Worm (Caenorhabditis elegans): ENCODE measurements around the gene Y51H7C.8.

Gene Y51H7C.8

DNA sequence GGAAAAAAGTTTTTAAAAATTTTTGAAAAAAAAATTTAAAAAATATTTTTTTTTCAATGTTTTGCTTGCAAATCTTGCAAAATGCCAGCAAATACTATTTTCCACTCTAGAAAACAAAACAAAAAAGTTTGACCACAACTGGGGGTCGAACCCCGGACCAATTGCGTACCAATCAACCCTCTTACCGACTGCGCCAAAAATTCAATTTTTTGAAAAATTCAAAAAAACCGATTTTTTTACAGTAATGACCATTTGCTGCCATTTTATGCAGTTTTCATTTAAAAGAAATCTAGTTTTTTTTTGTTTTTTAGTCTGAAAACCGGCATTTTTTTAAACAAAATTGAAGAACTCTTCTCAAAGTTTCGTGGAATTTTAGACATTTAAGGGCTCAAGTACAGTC lies 39.2 kb upstream of the Y51H7C.8 start:
- TF ChIP-seq ceh-82 (tag; optimal IDR thresholded peaks at IDR 0.05) (no peak), sem-4 (tag; optimal IDR thresholded peaks at IDR 0.05) (no peak), nhr-12 (tag; optimal IDR thresholded peaks at IDR 0.05) (no peak), crh-2 (tag; optimal IDR thresholded peaks at IDR 0.05) (no peak), mab-5 (tag; optimal IDR thresholded peaks at IDR 0.05) (no peak), nhr-129 (tag; optimal IDR thresholded peaks at IDR 0.05) (no peak), peb-1 (tag; optimal IDR thresholded peaks at IDR 0.05) (no peak), ama-1 (optimal IDR thresholded peaks at IDR 0.05) (no peak), nhr-25 (tag; optimal IDR thresholded peaks at IDR 0.05) (no peak), mdl-1 (tag; optimal IDR thresholded peaks at IDR 0.05) (no peak), elt-1 (tag; optimal IDR thresholded peaks at IDR 0.05) (no peak), aly-2 (tag; optimal IDR thresholded peaks at IDR 0.05) (no peak), snpc-4 (tag; optimal IDR thresholded peaks at IDR 0.05) (no peak), lin-11 (tag; optimal IDR thresholded peaks at IDR 0.05) (no peak), ZK546.5 (tag; optimal IDR thresholded peaks at IDR 0.05) (no peak), nhr-77 (tag; optimal IDR thresholded peaks at IDR 0.05) (no peak), blmp-1 (tag; optimal IDR thresholded peaks at IDR 0.05; ENCODE audit: insufficient read depth) (no peak)

DNA sequence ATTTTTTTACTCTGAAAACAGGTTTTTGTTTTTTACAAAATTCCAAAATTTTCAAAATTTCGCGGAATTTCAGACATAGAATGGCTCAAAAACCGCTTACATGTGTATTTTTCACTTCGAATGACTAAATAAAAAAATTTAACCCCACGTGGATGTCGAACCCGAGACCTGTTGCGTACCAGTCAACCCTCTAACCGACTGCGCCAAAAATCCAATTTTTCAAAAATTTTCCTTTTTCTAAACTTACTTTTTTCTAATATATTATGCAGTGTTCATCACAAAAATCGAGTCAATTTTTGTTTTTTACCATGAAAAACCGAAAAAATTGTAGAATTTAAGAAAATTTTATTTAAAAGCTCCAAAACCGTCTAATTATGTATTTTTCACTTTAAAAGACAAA lies 35.6 kb upstream of the Y51H7C.8 start:
- TF ChIP-seq egl-27 (tag; optimal IDR thresholded peaks at IDR 0.05) (no peak), ceh-82 (tag; optimal IDR thresholded peaks at IDR 0.05) (no peak), elt-1 (tag; optimal IDR thresholded peaks at IDR 0.05) (no peak), gmeb-1 (tag; optimal IDR thresholded peaks at IDR 0.05) (no peak), elt-3 (tag; optimal IDR thresholded peaks at IDR 0.05) (no peak), ceh-16 (tag; optimal IDR thresholded peaks at IDR 0.05) (no peak), nhr-237 (tag; optimal IDR thresholded peaks at IDR 0.05) (no peak), snpc-4 (tag; optimal IDR thresholded peaks at IDR 0.05) (no peak), peb-1 (tag; optimal IDR thresholded peaks at IDR 0.05) (no peak), unc-39 (tag; optimal IDR thresholded peaks at IDR 0.05) (no peak)

DNA sequence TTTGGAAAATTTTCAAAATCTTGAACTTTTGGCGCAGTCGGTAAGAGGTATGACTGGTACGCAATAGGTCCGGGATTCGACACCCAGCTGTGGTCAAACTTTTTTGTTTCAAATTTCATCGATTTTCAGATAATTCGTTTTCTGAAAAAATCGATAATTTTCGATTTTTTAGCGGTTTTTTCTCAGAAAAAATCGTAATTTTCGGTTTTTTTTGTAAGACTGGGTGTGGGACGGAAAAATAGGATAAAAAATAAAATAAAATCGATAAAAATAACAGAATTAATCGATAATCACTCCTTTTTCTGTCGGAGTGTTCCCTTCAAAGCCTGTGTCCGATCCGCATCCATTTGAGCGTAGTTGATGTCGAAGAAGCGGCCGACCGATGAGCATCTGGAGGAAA lies 32.8 kb upstream of the Y51H7C.8 start:
- no peak for TF ChIP-seq snpc-4 (tag; optimal IDR thresholded peaks at IDR 0.05)
- no peak for TF ChIP-seq blmp-1 (tag; optimal IDR thresholded peaks at IDR 0.05; ENCODE audit: insufficient read depth)
- no peak for TF ChIP-seq lin-39 (tag; optimal IDR thresholded peaks at IDR 0.05)
- no peak for TF ChIP-seq skn-1 (tag; optimal IDR thresholded peaks at IDR 0.05)
- TF ChIP-seq nhr-11 (tag; optimal IDR thresholded peaks at IDR 0.05): no peak
- no peak for TF ChIP-seq ceh-82 (tag; optimal IDR thresholded peaks at IDR 0.05)
- TF ChIP-seq F13H6.1 (tag; optimal IDR thresholded peaks at IDR 0.05): no peak
- no peak for TF ChIP-seq egl-27 (tag; optimal IDR thresholded peaks at IDR 0.05)
- no peak for TF ChIP-seq fos-1 (tag; optimal IDR thresholded peaks at IDR 0.05)
- no peak for TF ChIP-seq nhr-25 (tag; optimal IDR thresholded peaks at IDR 0.05)
- no peak for TF ChIP-seq unc-55 (GFP tag; optimal IDR thresholded peaks at IDR 0.05)
- no peak for TF ChIP-seq aly-2 (tag; optimal IDR thresholded peaks at IDR 0.05)
- TF ChIP-seq nhr-6 (tag; optimal IDR thresholded peaks at IDR 0.05): no peak
- TF ChIP-seq crh-2 (tag; optimal IDR thresholded peaks at IDR 0.05): no peak
- TF ChIP-seq ceh-16 (tag; optimal IDR thresholded peaks at IDR 0.05): no peak

DNA sequence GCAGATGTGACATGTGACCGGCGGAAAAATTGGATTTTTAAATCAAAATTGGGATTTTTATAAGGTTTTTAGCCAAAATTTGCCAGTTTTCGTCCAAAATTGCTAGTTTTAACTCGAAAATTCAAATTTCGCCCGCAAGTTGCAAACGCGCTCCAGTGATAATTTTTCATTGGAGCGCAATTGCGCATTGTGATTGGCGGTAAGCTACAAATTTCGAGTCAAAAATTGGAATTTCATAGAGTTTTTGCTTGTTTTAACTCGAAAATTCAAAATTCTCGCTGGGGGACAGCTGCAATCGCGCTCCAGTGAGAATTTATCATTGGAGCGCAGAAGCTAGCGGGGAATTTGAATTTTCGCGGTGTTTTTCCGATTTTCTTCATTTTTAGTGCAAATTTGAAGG lies 32.3 kb upstream of the Y51H7C.8 start:
- TF ChIP-seq nhr-237 (tag; optimal IDR thresholded peaks at IDR 0.05): no peak
- TF ChIP-seq ama-1 (optimal IDR thresholded peaks at IDR 0.05): no peak
- no peak for TF ChIP-seq snpc-4 (tag; optimal IDR thresholded peaks at IDR 0.05)
- TF ChIP-seq C34F6.9 (tag; optimal IDR thresholded peaks at IDR 0.05): no peak
- TF ChIP-seq dmd-4 (tag; optimal IDR thresholded peaks at IDR 0.05): no peak
- no peak for TF ChIP-seq nhr-23 (tag; optimal IDR thresholded peaks at IDR 0.05)
- no peak for TF ChIP-seq mab-5 (tag; optimal IDR thresholded peaks at IDR 0.05)
- no peak for TF ChIP-seq nhr-6 (tag; optimal IDR thresholded peaks at IDR 0.05)
- TF ChIP-seq sem-4 (tag; optimal IDR thresholded peaks at IDR 0.05): no peak
- TF ChIP-seq unc-39 (tag; optimal IDR thresholded peaks at IDR 0.05): no peak
- TF ChIP-seq aly-2 (tag; optimal IDR thresholded peaks at IDR 0.05): no peak
- TF ChIP-seq nhr-11 (tag; optimal IDR thresholded peaks at IDR 0.05): no peak
- TF ChIP-seq elt-1 (tag; optimal IDR thresholded peaks at IDR 0.05): no peak
- TF ChIP-seq peb-1 (tag; optimal IDR thresholded peaks at IDR 0.05): no peak
- no peak for TF ChIP-seq ztf-1 (GFP tag; conservative IDR thresholded peaks at IDR 0.05)
- no peak for TF ChIP-seq ztf-4 (tag; optimal IDR thresholded peaks at IDR 0.05)
- TF ChIP-seq nhr-25 (tag; optimal IDR thresholded peaks at IDR 0.05): no peak
- no peak for TF ChIP-seq lsy-2 (tag; optimal IDR thresholded peaks at IDR 0.05)
- TF ChIP-seq sma-3 (GFP tag; optimal IDR thresholded peaks at IDR 0.05): no peak
